Fruit fly (Drosophila melanogaster): Measurements from ENCODE around the gene CG7368.

Gene CG7368

DNA sequence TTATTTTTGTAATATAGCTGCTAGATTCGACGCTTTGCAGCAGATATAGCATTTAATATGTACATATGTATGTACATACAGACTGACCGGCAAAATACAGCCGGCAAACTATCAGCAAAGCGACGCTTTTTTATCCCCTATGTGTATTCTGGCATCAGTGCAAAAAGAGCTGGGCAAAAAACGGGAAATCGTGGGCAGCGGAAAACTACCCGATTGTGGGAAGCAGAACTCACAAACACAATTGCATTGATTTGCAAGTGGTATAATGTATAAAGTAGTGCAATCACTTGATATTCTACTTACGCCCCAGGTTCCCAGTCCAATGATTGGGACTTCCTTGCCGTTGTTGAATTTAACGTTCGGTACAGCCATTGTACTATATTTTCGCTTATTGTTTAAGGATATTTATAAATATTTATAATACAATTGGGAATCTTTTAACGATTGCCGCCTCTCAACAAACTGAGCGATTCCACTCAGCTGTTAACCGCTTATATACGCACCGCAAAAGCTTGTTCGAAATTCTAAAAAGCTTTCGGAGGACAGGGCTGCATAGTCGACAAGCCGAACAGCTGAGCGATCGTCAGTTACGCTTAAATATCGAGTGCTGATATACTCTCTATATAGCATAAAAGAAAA is 26.4 kb downstream of the CG7368 start (continued):
- no peak for TF ChIP-seq CG17802 (tag; optimal IDR thresholded peaks at IDR 0.05)
- TF ChIP-seq nerfin-2 (GFP tag; IDR thresholded peaks at IDR 0.05; ENCODE audit: partially characterized antibody): no peak
- no peak for TF ChIP-seq CHES-1-like (GFP tag; optimal IDR thresholded peaks at IDR 0.05)
- no peak for TF ChIP-seq sens-2 (GFP tag; IDR thresholded peaks at IDR 0.05)
- TF ChIP-seq sisA (GFP tag; IDR thresholded peaks at IDR 0.05): no peak
- no peak for TF ChIP-seq CG6683 (GFP tag; optimal IDR thresholded peaks at IDR 0.05)
- no peak for TF ChIP-seq nerfin-1 (tag; optimal IDR thresholded peaks at IDR 0.05)
- no peak for TF ChIP-seq ato (GFP tag; IDR thresholded peaks at IDR 0.05; ENCODE audit: partially characterized antibody)
- TF ChIP-seq Hr39 (optimal IDR thresholded peaks at IDR 0.05): no peak
- TF ChIP-seq fd96Cb (tag; optimal IDR thresholded peaks at IDR 0.05): no peak
- TF ChIP-seq CG4328 (GFP tag; optimal IDR thresholded peaks at IDR 0.05): no peak
- no peak for TF ChIP-seq cad (GFP tag; optimal IDR thresholded peaks at IDR 0.05)
- peak; percentile 20 for TF ChIP-seq Fer1 (GFP tag; optimal IDR thresholded peaks at IDR 0.05)
- TF ChIP-seq pan (optimal IDR thresholded peaks at IDR 0.05): no peak
- TF ChIP-seq pan (GFP tag; optimal IDR thresholded peaks at IDR 0.05 in 1 of 2, IDR thresholded peaks at IDR 0.05 in 1 of 2): no peak
- no peak for TF ChIP-seq ase (GFP tag; IDR thresholded peaks at IDR 0.05)
- TF ChIP-seq CG6654 (GFP tag; optimal IDR thresholded peaks at IDR 0.05): no peak
- TF ChIP-seq CG6854 (GFP tag; optimal IDR thresholded peaks at IDR 0.05): no peak
- no peak for TF ChIP-seq Doc3 (GFP tag; IDR thresholded peaks at IDR 0.05; ENCODE audit: partially characterized antibody)
- no peak for TF ChIP-seq yki (optimal IDR thresholded peaks at IDR 0.05)
- TF ChIP-seq Bdp1 (GFP tag; optimal IDR thresholded peaks at IDR 0.05): no peak
- TF ChIP-seq hbn (GFP tag; IDR thresholded peaks at IDR 0.05; ENCODE audit: partially characterized antibody): no peak
- TF ChIP-seq Ets97D (GFP tag; optimal IDR thresholded peaks at IDR 0.05): no peak
- TF ChIP-seq HmgZ (tag; optimal IDR thresholded peaks at IDR 0.05): peak; percentile 20
- TF ChIP-seq CG8944 (GFP tag; optimal IDR thresholded peaks at IDR 0.05): no peak
- no peak for TF ChIP-seq ems (GFP tag; optimal IDR thresholded peaks at IDR 0.05)
- TF ChIP-seq Side (GFP tag; optimal IDR thresholded peaks at IDR 0.05): no peak
- TF ChIP-seq rib (GFP tag; IDR thresholded peaks at IDR 0.05): no peak
- TF ChIP-seq Chrac-16 (GFP tag; optimal IDR thresholded peaks at IDR 0.05): no peak
- TF ChIP-seq Sin3A (optimal IDR thresholded peaks at IDR 0.05): no peak
- TF ChIP-seq CG2129 (GFP tag; IDR thresholded peaks at IDR 0.05; ENCODE audit: partially characterized antibody): no peak
- no peak for TF ChIP-seq org-1 (GFP tag; optimal IDR thresholded peaks at IDR 0.05)
- no peak for TF ChIP-seq esg (GFP tag; conservative IDR thresholded peaks at IDR 0.05)
- no peak for TF ChIP-seq Mes4 (GFP tag; optimal IDR thresholded peaks at IDR 0.05)
- no peak for TF ChIP-seq gem (tag; optimal IDR thresholded peaks at IDR 0.05)
- TF ChIP-seq CG30431 (GFP tag; optimal IDR thresholded peaks at IDR 0.05): no peak
- TF ChIP-seq chinmo (GFP tag; IDR thresholded peaks at IDR 0.05; ENCODE audit: partially characterized antibody): peak; percentile 43; the same call in 1 of the 4 replicates
- TF ChIP-seq lilli (GFP tag; optimal IDR thresholded peaks at IDR 0.05): no peak
- no peak for TF ChIP-seq Dip3 (GFP tag; optimal IDR thresholded peaks at IDR 0.05)
- peak; percentile 27 for TF ChIP-seq Med (GFP tag)
- no peak for TF ChIP-seq NFAT (GFP tag; IDR thresholded peaks at IDR 0.05)
- TF ChIP-seq Lhr (GFP tag; optimal IDR thresholded peaks at IDR 0.05): no peak
- no peak for TF ChIP-seq Antp (GFP tag; optimal IDR thresholded peaks at IDR 0.05)
- TF ChIP-seq lola (GFP tag; optimal IDR thresholded peaks at IDR 0.05): no peak
- peak; percentile 59 for TF ChIP-seq CG13287 (GFP tag; IDR thresholded peaks at IDR 0.05; ENCODE audit: partially characterized antibody)
- no peak for TF ChIP-seq CG32532 (GFP tag; IDR thresholded peaks at IDR 0.05)
- no peak for TF ChIP-seq E2f1 (GFP tag; IDR thresholded peaks at IDR 0.05)
- TF ChIP-seq CG1792 (GFP tag; optimal IDR thresholded peaks at IDR 0.05): no peak
- no peak for TF ChIP-seq CG8765 (GFP tag; IDR thresholded peaks at IDR 0.05)
- no peak for TF ChIP-seq CG8388 (GFP tag; optimal IDR thresholded peaks at IDR 0.05)
- no peak for TF ChIP-seq emc (GFP tag; optimal IDR thresholded peaks at IDR 0.05)
- no peak for TF ChIP-seq Meics (GFP tag; optimal IDR thresholded peaks at IDR 0.05)

Measured in whole organism, embryonic.